Fruit fly (Drosophila melanogaster): ENCODE results near the gene Fhos.

DNA sequence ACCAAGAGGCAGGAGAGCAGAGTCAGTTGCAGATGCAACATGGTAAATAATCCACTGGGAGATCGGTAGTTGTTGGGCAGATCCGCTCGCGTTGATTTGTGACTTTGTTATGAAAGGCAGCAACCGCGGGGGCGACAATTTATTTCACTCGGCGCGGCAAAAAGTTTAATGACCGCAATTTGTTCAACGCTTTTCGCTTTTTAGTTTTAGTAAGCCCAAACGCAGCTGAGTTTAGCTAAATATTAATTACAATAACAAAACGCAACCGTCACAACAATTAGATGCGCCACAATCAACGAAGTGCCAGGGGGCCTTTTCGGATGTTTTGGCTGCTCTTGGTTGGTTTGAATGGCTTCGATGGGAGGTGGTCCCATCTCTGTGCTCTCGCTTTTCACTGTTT, 47.0 kb downstream of the Fhos start, which contains the start of gene CG13310:
- no peak for TF ChIP-seq CrebA (GFP tag; optimal IDR thresholded peaks at IDR 0.05; ENCODE audit: borderline replicate concordance)
- no peak for TF ChIP-seq Dfd (GFP tag; optimal IDR thresholded peaks at IDR 0.05)
- no peak for TF ChIP-seq psq (GFP tag; optimal IDR thresholded peaks at IDR 0.05)
- TF ChIP-seq Rel (GFP tag; optimal IDR thresholded peaks at IDR 0.05) = no peak
- no peak for TF ChIP-seq Rel (tag; optimal IDR thresholded peaks at IDR 0.05)
- TF ChIP-seq usp (GFP tag; optimal IDR thresholded peaks at IDR 0.05) = no peak
- no peak for TF ChIP-seq pan (optimal IDR thresholded peaks at IDR 0.05)
- TF ChIP-seq sage (GFP tag; optimal IDR thresholded peaks at IDR 0.05) = no peak
- no peak for TF ChIP-seq br (GFP tag; optimal IDR thresholded peaks at IDR 0.05)
- TF ChIP-seq Abd-B (GFP tag; optimal IDR thresholded peaks at IDR 0.05) = no peak
- no peak for TF ChIP-seq Vsx2 (GFP tag; optimal IDR thresholded peaks at IDR 0.05; ENCODE audit: partially characterized antibody)
- TF ChIP-seq woc (GFP tag; optimal IDR thresholded peaks at IDR 0.05) = no peak
- TF ChIP-seq Hr78 (GFP tag; optimal IDR thresholded peaks at IDR 0.05) = no peak

Data from whole organism, wandering third instar larva.